Worm (Caenorhabditis elegans) whole organism, L4 larva: Measurements from ENCODE around the gene C47D12.4.

Source experiments
- F49E8.2 ChIP-seq: sonication (generic microtip); optimal IDR thresholded peaks from 2 replicates; lab custom pipeline; 2016; ENCODE audit warnings: missing compliant biosample characterization, mild to moderate bottlenecking, missing genetic modification characterization, borderline replicate concordance
- Y48G9A.11 ChIP-seq: fragments of 200-800 bp; sonication (Bioruptor generic); IDR thresholded peaks from 2 replicates; pipeline ENCODE4 v1.3.6; 2022; ENCODE audit warnings: missing genetic modification reagents, missing genetic modification characterization, missing compliant biosample characterization
- Y5F2A.4 ChIP-seq: fragments of 200-800 bp; sonication (Bioruptor generic); optimal IDR thresholded peaks from 2 replicates; lab custom pipeline; 2018; ENCODE audit warnings: mild to moderate bottlenecking, missing genetic modification characterization, missing compliant biosample characterization
- aha-1 ChIP-seq: fragments of 150-350 bp; peaks from one replicate; lab custom pipeline; 2014; ENCODE audit warnings: missing biosample characterization, missing genetic modification characterization
- aly-2 ChIP-seq: sonication (generic microtip); optimal IDR thresholded peaks from 2 replicates; lab custom pipeline; 2018; ENCODE audit warnings: missing biosample characterization, missing genetic modification characterization
- arid-1 ChIP-seq: fragments of 200-800 bp; sonication (Bioruptor generic); conservative IDR thresholded peaks from 2 replicates; pipeline ENCODE4 v1.3.6; 2022; ENCODE audit warnings: missing genetic modification reagents, missing genetic modification characterization, missing compliant biosample characterization
- attf-4 ChIP-seq: sonication (generic microtip); optimal IDR thresholded peaks from 3 replicates; lab custom pipeline; 2017; ENCODE audit warnings: missing biosample characterization, missing genetic modification characterization
- ceh-28 ChIP-seq: fragments of 150-350 bp; optimal IDR thresholded peaks from 2 replicates; lab custom pipeline; 2014; ENCODE audit warnings: missing biosample characterization, missing genetic modification reagents, missing genetic modification characterization
- ceh-82 ChIP-seq: sonication (generic microtip); optimal IDR thresholded peaks from 2 replicates; lab custom pipeline; 2017; ENCODE audit warnings: missing biosample characterization, missing genetic modification characterization
- ctbp-1 ChIP-seq: fragments of 200-800 bp; sonication (Bioruptor generic); IDR thresholded peaks from 2 replicates; pipeline ENCODE4 v1.3.6; 2022; ENCODE audit warnings: missing genetic modification reagents, missing genetic modification characterization, missing compliant biosample characterization
- daf-16 ChIP-seq, 3 experiments: sonication (generic microtip); optimal IDR thresholded peaks; 2 replicates each; lab custom pipeline; 2016 to 2017; ENCODE audit warnings: missing genetic modification characterization in 3 of 3, missing genetic modification reagents in 3 of 3, mild to moderate bottlenecking in 2 of 3, missing compliant biosample characterization in 2 of 3, missing biosample characterization in 1 of 3, moderate library complexity in 1 of 3
- dmd-6 ChIP-seq: fragments of 200-800 bp; sonication (Bioruptor generic); IDR thresholded peaks from 2 replicates; pipeline ENCODE4 v1.3.6; 2022; ENCODE audit warnings: missing genetic modification reagents, missing genetic modification characterization, missing compliant biosample characterization
- dmd-9 ChIP-seq: fragments of 200-800 bp; sonication (Bioruptor generic); IDR thresholded peaks from 2 replicates; pipeline ENCODE4 v1.3.6; 2022; ENCODE audit warnings: missing genetic modification reagents, missing genetic modification characterization, missing compliant biosample characterization
- dve-1 ChIP-seq: sonication (generic microtip); optimal IDR thresholded peaks from 2 replicates; lab custom pipeline; 2017; ENCODE audit warnings: antibody characterized with exemption, mild to moderate bottlenecking, missing genetic modification characterization, missing compliant biosample characterization; ENCODE audit not compliant: insufficient read depth
- fkh-10 ChIP-seq: fragments of 150-350 bp; optimal IDR thresholded peaks from 2 replicates; lab custom pipeline; 2014; ENCODE audit warnings: missing biosample characterization, missing genetic modification reagents, missing genetic modification characterization
- fos-1 ChIP-seq: fragments of 150-350 bp; optimal IDR thresholded peaks from 2 replicates; lab custom pipeline; 2014; ENCODE audit warnings: missing biosample characterization, missing genetic modification characterization
- hif-1 ChIP-seq, 2 experiments: sonication (generic microtip); optimal IDR thresholded peaks; 2 replicates each; lab custom pipeline; 2016 to 2017; ENCODE audit warnings: missing compliant biosample characterization in 2 of 2, missing genetic modification characterization in 2 of 2, missing genetic modification reagents in 2 of 2, missing genotype in 2 of 2, mild to moderate bottlenecking in 1 of 2
- hlh-11 ChIP-seq: fragments of 200-800 bp; sonication (Bioruptor generic); optimal IDR thresholded peaks from 2 replicates; lab custom pipeline; 2018; ENCODE audit warnings: mild to moderate bottlenecking, missing genetic modification characterization, missing compliant biosample characterization
- hlh-30 ChIP-seq: sonication (generic microtip); optimal IDR thresholded peaks from 2 replicates; lab custom pipeline; 2017; ENCODE audit warnings: antibody characterized with exemption, mild to moderate bottlenecking, missing genetic modification characterization, missing compliant biosample characterization; ENCODE audit not compliant: insufficient read depth
- hmg-1.1 ChIP-seq: fragments of 200-800 bp; sonication (Bioruptor generic); IDR thresholded peaks from 2 replicates; pipeline ENCODE4 v1.3.6; 2022; ENCODE audit warnings: missing genetic modification reagents, missing genetic modification characterization, missing compliant biosample characterization
- lin-13 ChIP-seq: fragments of 150-350 bp; optimal IDR thresholded peaks from 2 replicates; lab custom pipeline; 2014; ENCODE audit warnings: missing biosample characterization, missing genetic modification reagents, missing genetic modification characterization
- lsy-2 ChIP-seq, 2 experiments: fragments of 150-350 bp in 1 of 2; sonication (generic microtip) in 1 of 2; optimal IDR thresholded peaks; 2 replicates each; lab custom pipeline; 2014 to 2017; ENCODE audit warnings: missing biosample characterization in 2 of 2, missing genetic modification characterization in 2 of 2
- mdl-1 ChIP-seq, 2 experiments: fragments of 150-350 bp in 1 of 2; sonication (generic microtip) in 1 of 2; optimal IDR thresholded peaks; 2 replicates each; lab custom pipeline; 2014 to 2017; ENCODE audit warnings: missing biosample characterization in 2 of 2, missing genetic modification characterization in 2 of 2
- mep-1 ChIP-seq: fragments of 150-350 bp; sonication (generic microtip); optimal IDR thresholded peaks from 3 replicates; lab custom pipeline; 2014; ENCODE audit warnings: missing biosample characterization, missing genetic modification characterization
- mes-2 ChIP-seq: sonication (generic microtip); optimal IDR thresholded peaks from 2 replicates; lab custom pipeline; 2016; ENCODE audit warnings: missing genotype, mild to moderate bottlenecking, missing genetic modification characterization, missing compliant biosample characterization; ENCODE audit not compliant: poor library complexity, severe bottlenecking
- mxl-2 ChIP-seq: fragments of 200-800 bp; sonication (Bioruptor generic); conservative IDR thresholded peaks from 2 replicates; pipeline ENCODE4 v1.3.6; 2022; ENCODE audit warnings: missing genetic modification reagents, missing genetic modification characterization, missing compliant biosample characterization
- mxl-3 ChIP-seq: fragments of 200-800 bp; sonication (Bioruptor generic); optimal IDR thresholded peaks from 2 replicates; lab custom pipeline; 2018; ENCODE audit warnings: mild to moderate bottlenecking, missing genetic modification characterization, missing compliant biosample characterization
- nhr-11 ChIP-seq: fragments of 150-350 bp; optimal IDR thresholded peaks from 2 replicates; lab custom pipeline; 2014; ENCODE audit warnings: missing biosample characterization, missing genetic modification characterization
- nhr-237 ChIP-seq: sonication (generic microtip); optimal IDR thresholded peaks from 2 replicates; lab custom pipeline; 2017; ENCODE audit warnings: missing biosample characterization, missing genetic modification characterization
- nhr-25 ChIP-seq: sonication (generic microtip); optimal IDR thresholded peaks from 2 replicates; lab custom pipeline; 2017; ENCODE audit warnings: missing genetic modification characterization, mild to moderate bottlenecking, missing compliant biosample characterization, antibody characterized with exemption, moderate library complexity, borderline replicate concordance; ENCODE audit not compliant: insufficient read depth
- nhr-28 ChIP-seq: fragments of 150-350 bp; optimal IDR thresholded peaks from 2 replicates; lab custom pipeline; 2014; ENCODE audit warnings: missing biosample characterization, missing genetic modification characterization
- nhr-48 ChIP-seq: sonication (generic microtip); optimal IDR thresholded peaks from 2 replicates; lab custom pipeline; 2016; ENCODE audit warnings: mild to moderate bottlenecking, missing genetic modification characterization, missing compliant biosample characterization
- nhr-77 ChIP-seq: fragments of 150-350 bp; optimal IDR thresholded peaks from 2 replicates; lab custom pipeline; 2014; ENCODE audit warnings: missing biosample characterization, missing genetic modification characterization
- rbr-2 ChIP-seq: sonication (generic microtip); optimal IDR thresholded peaks from 2 replicates; lab custom pipeline; 2016; ENCODE audit warnings: missing genotype, missing genetic modification characterization, missing compliant biosample characterization
- set-16 ChIP-seq: fragments of 200-800 bp; sonication (Bioruptor generic); IDR thresholded peaks from 2 replicates; pipeline ENCODE4 v1.3.6; 2022; ENCODE audit warnings: missing genetic modification reagents, missing genetic modification characterization, missing compliant biosample characterization
- skn-1 ChIP-seq: fragments of 150-350 bp; optimal IDR thresholded peaks from 2 replicates; lab custom pipeline; 2014; ENCODE audit warnings: missing biosample characterization, missing genetic modification characterization
- spr-3 ChIP-seq: fragments of 200-800 bp; sonication (Bioruptor generic); optimal IDR thresholded peaks from 2 replicates; lab custom pipeline; 2018; ENCODE audit warnings: mild to moderate bottlenecking, missing genetic modification characterization, missing compliant biosample characterization
- zfp-2 ChIP-seq: sonication (generic microtip); optimal IDR thresholded peaks from 2 replicates; lab custom pipeline; 2016; ENCODE audit warnings: mild to moderate bottlenecking, missing genetic modification characterization, missing compliant biosample characterization

The C47D12.4 gene

DNA sequence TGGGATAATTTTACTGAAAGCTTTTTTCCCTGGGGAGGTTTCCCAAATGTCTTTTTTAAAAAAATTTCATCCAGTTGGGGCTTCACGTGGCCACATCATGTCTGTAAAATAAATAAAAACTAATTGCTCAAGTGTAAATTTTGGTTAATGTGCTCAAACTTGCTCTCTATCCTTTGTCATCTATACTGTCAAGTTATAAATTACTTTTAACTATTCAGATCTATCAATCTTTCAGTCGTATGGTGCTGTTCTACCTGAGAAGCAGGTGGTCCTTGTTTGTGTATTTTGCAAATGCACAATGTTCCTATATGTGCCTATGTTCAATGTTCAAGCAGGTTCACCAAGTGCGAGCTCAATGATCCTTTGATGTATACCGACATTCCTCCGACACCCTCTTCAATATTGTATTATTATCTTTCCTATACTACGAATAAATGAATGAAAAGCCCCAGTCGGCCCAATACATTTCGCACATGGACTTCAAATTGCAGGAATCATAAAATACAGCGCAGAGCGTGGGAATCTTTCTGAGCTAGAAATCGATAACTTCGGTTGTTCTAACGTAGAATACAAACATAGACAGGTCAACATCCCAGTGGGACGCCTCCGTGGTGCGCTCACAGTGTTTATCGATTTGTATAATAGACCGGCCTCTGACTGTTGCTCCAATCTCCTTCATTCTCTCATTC, at the start of gene C47D12.4, which contains the start of gene sfxn-1.4:
Gene C47D12.4 (plus strand): TSS at position 639 of the 689 bp plus-strand sequence.
Gene sfxn-1.4 (minus strand): TSS at position 101 of the 689 bp plus-strand sequence.
- TF ChIP-seq mxl-2 (GFP tag; lab: Robert Waterston, UW) = no peak
- no peak for TF ChIP-seq Y48G9A.11 (GFP tag; lab: Robert Waterston, UW)
- TF ChIP-seq lin-13 = no peak
- TF ChIP-seq arid-1 (GFP tag; lab: Robert Waterston, UW) = no peak
- no peak for TF ChIP-seq aly-2 (tag; lab: Kevin White, UChicago)
- no peak for TF ChIP-seq F49E8.2 (tag; lab: Kevin White, UChicago)
- TF ChIP-seq ceh-28 (tag; lab: Kevin White, UChicago) = no peak
- no peak for TF ChIP-seq dmd-9 (GFP tag; lab: Robert Waterston, UW)
- TF ChIP-seq, all 104 proteins: peak for 0

DNA sequence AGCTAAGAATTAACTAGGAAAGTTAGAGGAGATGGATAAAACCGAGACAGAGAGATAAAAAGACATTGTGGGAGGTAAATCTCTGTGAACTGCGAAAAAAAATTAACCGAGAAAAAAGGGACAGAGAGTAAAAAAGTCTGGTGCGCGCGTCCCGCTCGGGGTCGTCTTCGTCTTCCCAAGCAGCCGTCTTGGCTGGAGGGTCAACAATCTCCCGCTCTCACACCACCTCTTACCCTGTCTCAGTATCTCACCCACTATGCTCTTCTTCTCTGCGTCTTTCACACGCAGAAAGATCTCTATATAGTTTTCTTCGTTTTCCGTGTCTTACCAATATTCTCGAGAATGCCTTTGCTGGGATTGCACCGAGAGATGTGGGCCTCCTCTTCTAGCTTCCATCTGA, 48.9 kb upstream of the C47D12.4 start:
- TF ChIP-seq fkh-10 (peak; percentile 29), nhr-28 (peak; percentile 47), mep-1 (tag; lab: Kevin White, UChicago) (peak; percentile 52), attf-4 (tag; lab: Kevin White, UChicago) (no peak), fos-1 (no peak), lsy-2 (tag; optimal IDR thresholded peaks at IDR 0.05; lab: Kevin White, UChicago) (peak in 1 of 2 experiments; percentile 41), ceh-82 (tag; lab: Kevin White, UChicago) (no peak), nhr-11 (no peak), hlh-30 (tag; lab: Kevin White, UChicago) (peak; percentile 49), nhr-237 (tag; lab: Kevin White, UChicago) (no peak), dve-1 (tag; lab: Kevin White, UChicago) (peak; percentile 50), dmd-6 (peak; percentile 48), nhr-77 (tag; lab: Kevin White, UChicago) (peak; percentile 51), nhr-25 (tag; lab: Kevin White, UChicago) (peak; percentile 5), hmg-1.1 (peak; percentile 83), zfp-2 (no peak), daf-16 (GFP tag; optimal IDR thresholded peaks at IDR 0.05; lab: Kevin White, UChicago) (no peak), daf-16 (tag; optimal IDR thresholded peaks at IDR 0.05; lab: Kevin White, UChicago) (peak; percentile 40), Y5F2A.4 (no peak), ctbp-1 (GFP tag; lab: Robert Waterston, UW) (0 out of 2 replicates have a peak, but pooled peaks have one; percentile 42), lin-13 (no peak), hif-1 (tag; optimal IDR thresholded peaks at IDR 0.05; lab: Kevin White, UChicago) (peak in 1 of 2 experiments; percentile 16), mxl-3 (GFP tag; lab: Kevin White, UChicago) (peak; percentile 27), mes-2 (tag; lab: Kevin White, UChicago) (peak; percentile 33), mdl-1 (tag; optimal IDR thresholded peaks at IDR 0.05; lab: Kevin White, UChicago) (peak in 1 of 2 experiments; percentile 63), rbr-2 (tag; lab: Kevin White, UChicago) (peak; percentile 41), nhr-48 (tag; lab: Kevin White, UChicago) (peak; percentile 6), aha-1 (tag; lab: Kevin White, UChicago) (peak; percentile 91), hlh-11 (tag; lab: Kevin White, UChicago) (peak; percentile 53), spr-3 (no peak), skn-1 (no peak), set-16 (GFP tag; lab: Robert Waterston, UW) (peak; percentile 26; the same call in 1 of the 2 replicates)
